Worm (Caenorhabditis elegans): ENCODE measurements around the gene srz-58.

Gene srz-58

DNA sequence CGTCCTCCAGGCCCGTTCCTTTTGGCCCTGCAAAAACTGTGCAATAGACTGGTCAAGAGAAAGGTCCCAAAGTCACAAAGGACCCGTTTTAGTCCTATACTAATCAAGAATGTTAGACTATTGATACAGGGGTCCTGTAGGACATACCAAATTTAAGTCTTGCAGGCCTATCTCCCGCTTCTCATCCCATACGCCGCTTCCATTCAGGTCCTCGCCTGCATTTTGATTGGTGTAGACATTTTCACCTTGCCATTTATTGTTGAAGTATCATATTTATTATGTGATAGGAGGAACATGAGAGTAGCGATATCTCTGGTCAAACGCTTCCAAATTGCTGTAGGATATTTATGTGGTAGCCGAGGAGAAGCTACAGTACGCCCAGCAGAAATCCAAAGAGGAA is 650 bp upstream of the srz-58 start:
- TF ChIP-seq sea-2 (GFP tag; IDR thresholded peaks at IDR 0.05) = 0 out of 2 replicates have a peak, but pooled peaks have one; percentile 56
- TF ChIP-seq let-607 (tag; optimal IDR thresholded peaks at IDR 0.05) = no peak

DNA sequence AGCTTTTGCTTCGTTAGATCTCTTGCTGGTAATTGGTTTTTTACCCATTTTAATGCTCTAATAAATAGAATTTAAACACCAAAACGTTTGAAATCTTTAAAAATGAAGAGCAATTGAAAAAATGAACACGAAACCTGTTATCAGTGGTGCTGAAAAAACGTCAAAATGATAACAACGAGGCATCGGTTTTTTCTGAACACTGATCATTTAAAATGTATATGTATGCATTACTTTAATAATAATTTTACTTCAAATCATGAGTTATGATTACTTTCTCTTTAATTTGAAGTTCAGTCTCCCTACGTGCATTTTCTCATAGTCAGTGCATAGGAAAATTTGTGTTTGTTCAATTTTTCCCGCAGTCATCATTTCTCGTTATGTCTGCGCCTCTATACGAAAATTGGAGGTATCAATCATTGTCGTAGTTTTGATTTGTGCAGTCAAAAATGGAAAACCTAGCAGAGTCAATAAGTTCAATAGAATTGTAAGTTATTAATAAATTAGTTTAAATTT is 4.5 kb downstream of the srz-58 start, which contains the start of gene F31E9.3:
Gene F31E9.3 (plus strand): TSS at position 194 of the 513 bp plus-strand sequence.
- TF ChIP-seq ztf-26 (tag; optimal IDR thresholded peaks at IDR 0.05) (no peak), nhr-80 (tag; optimal IDR thresholded peaks at IDR 0.05) (peak; percentile 48)

- peak; percentile 59; the same call in 1 of the 2 replicates for TF ChIP-seq nfyb-1 (GFP tag; IDR thresholded peaks at IDR 0.05)
- no peak for TF ChIP-seq tbx-9 (tag; optimal IDR thresholded peaks at IDR 0.05; ENCODE audit: borderline replicate concordance)
- TF ChIP-seq nfya-2 (GFP tag; IDR thresholded peaks at IDR 0.05) = no peak
- TF ChIP-seq aptf-3 (GFP tag; IDR thresholded peaks at IDR 0.05) = 0 out of 2 replicates have a peak, but pooled peaks have one; percentile 9
- TF ChIP-seq ztf-28 (GFP tag; IDR thresholded peaks at IDR 0.05) = peak; percentile 21; the same call in 1 of the 2 replicates
- peak; percentile 52; the same call in 1 of the 2 replicates for TF ChIP-seq lin-26 (GFP tag; IDR thresholded peaks at IDR 0.05)
- TF ChIP-seq rcor-1 (GFP tag; IDR thresholded peaks at IDR 0.05) = no peak
- TF ChIP-seq F10E7.11 (tag; optimal IDR thresholded peaks at IDR 0.05) = no peak
- TF ChIP-seq atf-7 (tag; optimal IDR thresholded peaks at IDR 0.05) = no peak
- no peak for TF ChIP-seq K12H6.12 (tag; optimal IDR thresholded peaks at IDR 0.05)
- TF ChIP-seq egrh-3 (GFP tag; IDR thresholded peaks at IDR 0.05) = peak; percentile 98
- TF ChIP-seq zfh-2 (GFP tag; conservative IDR thresholded peaks at IDR 0.05) = peak; percentile 96
- peak; percentile 48; the same call in 1 of the 2 replicates for TF ChIP-seq sea-2 (GFP tag; IDR thresholded peaks at IDR 0.05)
- TF ChIP-seq dox-1 (GFP tag; IDR thresholded peaks at IDR 0.05) = peak; percentile 35; the same call in 1 of the 2 replicates
Observed at ce11 chrV:17323876-17324275, 5.9 kb downstream of the srz-58 start.

DNA sequence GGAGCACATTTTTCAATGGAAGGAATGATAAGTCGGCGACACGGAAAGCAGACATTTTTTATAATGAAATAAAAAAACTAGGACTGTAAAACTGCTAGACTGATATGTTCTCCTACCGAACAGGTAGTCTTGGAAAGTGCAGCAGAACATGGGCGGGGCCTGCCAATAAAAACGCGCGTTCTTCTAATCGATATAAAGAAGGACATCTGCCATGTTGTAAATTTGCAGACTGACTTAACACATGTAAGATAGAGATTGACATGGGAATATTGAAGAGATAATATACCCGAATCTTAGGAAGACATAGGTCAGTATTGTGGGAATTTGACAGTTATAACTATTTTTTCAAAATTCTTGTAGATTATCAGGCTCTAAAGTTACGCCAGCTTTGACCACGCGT is 9.9 kb downstream of the srz-58 start, which contains the start of gene sdz-16:
Gene sdz-16 (minus strand): TSS at position 101 of the 400 bp plus-strand sequence.
- TF ChIP-seq bed-1 (GFP tag; IDR thresholded peaks at IDR 0.05) (no peak), madf-3 (GFP tag; IDR thresholded peaks at IDR 0.05) (no peak), Y53F4B.3 (GFP tag; IDR thresholded peaks at IDR 0.05) (no peak), hmg-20 (GFP tag; IDR thresholded peaks at IDR 0.05) (no peak), madf-6 (GFP tag; IDR thresholded peaks at IDR 0.05) (no peak), nhr-120 (GFP tag; IDR thresholded peaks at IDR 0.05) (no peak), unc-130 (GFP tag; optimal IDR thresholded peaks at IDR 0.05) (no peak), B0035.1 (tag; optimal IDR thresholded peaks at IDR 0.05) (no peak), dox-1 (GFP tag; IDR thresholded peaks at IDR 0.05) (no peak), lin-54 (GFP tag; optimal IDR thresholded peaks at IDR 0.05) (no peak), tbx-9 (tag; optimal IDR thresholded peaks at IDR 0.05; ENCODE audit: borderline replicate concordance) (no peak)

- TF ChIP-seq F39B2.1 (GFP tag; IDR thresholded peaks at IDR 0.05) (no peak), D2030.7 (GFP tag; IDR thresholded peaks at IDR 0.05) (no peak), madf-10 (tag; optimal IDR thresholded peaks at IDR 0.05) (no peak), snpc-1.1 (tag; optimal IDR thresholded peaks at IDR 0.05; ENCODE audit: insufficient read depth) (no peak), lag-1 (GFP tag; IDR thresholded peaks at IDR 0.05) (no peak)
Observed at ce11 chrV:17328497-17328896, 10.6 kb downstream of the srz-58 start, which contains the start of gene srg-44. srg-44 (plus strand) TSS chrV:17328797.

All from whole organism, young adult.